Fruit fly (Drosophila melanogaster) whole organism, prepupa: Measurements from ENCODE around the gene HipHop.

Source experiments
- CG3919 ChIP-seq: fragments of 200-800 bp; sonication (Bioruptor generic); optimal IDR thresholded peaks from 3 replicates; lab custom pipeline; 2016; ENCODE audit warnings: missing biosample characterization, missing genetic modification characterization
- acj6 ChIP-seq: fragments of 200-800 bp; sonication (Bioruptor generic); optimal IDR thresholded peaks from 3 replicates; lab custom pipeline; 2016; ENCODE audit warnings: missing biosample characterization, missing genetic modification characterization
- eg ChIP-seq: fragments of 200-800 bp; sonication (Bioruptor generic); IDR thresholded peaks from 3 replicates; pipeline ENCODE4 v1.3.6; 2022; ENCODE audit warnings: missing biosample characterization, missing genetic modification characterization
- spab ChIP-seq: fragments of 200-800 bp; sonication (Bioruptor generic); optimal IDR thresholded peaks from 2 replicates; lab custom pipeline; 2017; ENCODE audit warnings: missing biosample characterization, mild to moderate bottlenecking, missing genetic modification characterization, missing genetic modification reagents

dm6 chr3L:18842236-18842635, 21.3 kb downstream of the HipHop start:
- TF ChIP-seq CG3919 (GFP tag; lab: Kevin White, UChicago) = no peak
- no peak for TF ChIP-seq acj6 (GFP tag; lab: Kevin White, UChicago)
- no peak for TF ChIP-seq eg (GFP tag; lab: Robert Waterston, UW)
- no peak for TF ChIP-seq spab (GFP tag; lab: Kevin White, UChicago)
